Fruit fly (Drosophila melanogaster) whole organism, embryonic: ENCODE measurements around the gene CG10959.
A peak's percentile ranks its signal among the peaks of the same experiment; 100 is the strongest.

Experiments
- Aef1 ChIP-seq: fragments of 200-800 bp; sonication (Bioruptor generic); IDR thresholded peaks from 3 replicates; pipeline ENCODE4 v1.3.6; 2022; ENCODE audit warnings: missing biosample characterization, missing genetic modification characterization
- Bdp1 ChIP-seq: fragments of 200-800 bp; sonication (Bioruptor generic); optimal IDR thresholded peaks from 3 replicates; lab custom pipeline; 2016; ENCODE audit warnings: missing biosample characterization, missing genetic modification characterization
- Blimp-1 ChIP-seq: fragments of 200-800 bp; sonication (Bioruptor generic); optimal IDR thresholded peaks from 3 replicates; lab custom pipeline; 2018; ENCODE audit warnings: missing biosample characterization, missing genetic modification characterization, mild to moderate bottlenecking, moderate library complexity, missing genetic modification reagents
- CG10274 ChIP-seq: fragments of 200-800 bp; sonication (Bioruptor generic); optimal IDR thresholded peaks from 3 replicates; lab custom pipeline; 2017; ENCODE audit warnings: missing biosample characterization, mild to moderate bottlenecking, missing genetic modification characterization
- CG10543 ChIP-seq: fragments of 200-800 bp; sonication (Bioruptor generic); optimal IDR thresholded peaks from 3 replicates; lab custom pipeline; 2017; ENCODE audit warnings: missing biosample characterization, mild to moderate bottlenecking, missing genetic modification characterization, moderate library complexity
- CG10565 ChIP-seq: fragments of 200-800 bp; sonication (Bioruptor generic); optimal IDR thresholded peaks from 3 replicates; lab custom pipeline; 2016; ENCODE audit warnings: missing biosample characterization, mild to moderate bottlenecking, missing genetic modification characterization
- CG10979 ChIP-seq: fragments of 200-800 bp; sonication (Bioruptor generic); optimal IDR thresholded peaks from 2 replicates; lab custom pipeline; 2018; ENCODE audit warnings: missing biosample characterization, mild to moderate bottlenecking, missing genetic modification characterization, moderate library complexity
- CG11398 ChIP-seq: fragments of 200-800 bp; sonication (Bioruptor generic); optimal IDR thresholded peaks from 2 replicates; lab custom pipeline; 2016; ENCODE audit warnings: missing biosample characterization, missing genetic modification characterization
- CG11456 ChIP-seq: fragments of 200-800 bp; sonication (Bioruptor generic); IDR thresholded peaks from 3 replicates; pipeline ENCODE4 v1.3.6; 2022; ENCODE audit warnings: missing biosample characterization, missing genetic modification characterization
- CG11560 ChIP-seq: fragments of 200-800 bp; sonication (Bioruptor generic); IDR thresholded peaks from 3 replicates; pipeline ENCODE4 v1.3.6; 2022; ENCODE audit warnings: missing biosample characterization, missing genetic modification characterization
- CG13624 ChIP-seq: fragments of 200-800 bp; sonication (Bioruptor generic); optimal IDR thresholded peaks from 2 replicates; lab custom pipeline; 2016; ENCODE audit warnings: missing biosample characterization, missing genetic modification characterization
- CG15269 ChIP-seq: fragments of 200-800 bp; sonication (Bioruptor generic); optimal IDR thresholded peaks from 2 replicates; lab custom pipeline; 2018; ENCODE audit warnings: missing biosample characterization, mild to moderate bottlenecking, missing genetic modification characterization, moderate library complexity
- CG1603 ChIP-seq: fragments of 200-800 bp; sonication (Bioruptor generic); optimal IDR thresholded peaks from 2 replicates; lab custom pipeline; 2019; ENCODE audit warnings: missing biosample characterization, mild to moderate bottlenecking, missing genetic modification characterization, moderate library complexity
- CG17568 ChIP-seq: fragments of 200-800 bp; sonication (Bioruptor generic); optimal IDR thresholded peaks from 2 replicates; lab custom pipeline; 2018; ENCODE audit warnings: missing biosample characterization, mild to moderate bottlenecking, missing genetic modification characterization, moderate library complexity
- CG17802 ChIP-seq: fragments of 200-800 bp; sonication (Bioruptor generic); optimal IDR thresholded peaks from 2 replicates; lab custom pipeline; 2018; ENCODE audit warnings: missing biosample characterization, mild to moderate bottlenecking, missing genetic modification characterization, moderate library complexity
- CG2116 ChIP-seq: fragments of 200-800 bp; sonication (Bioruptor generic); optimal IDR thresholded peaks from 3 replicates; lab custom pipeline; 2018; ENCODE audit warnings: missing biosample characterization, mild to moderate bottlenecking, missing genetic modification characterization
- CG2678 ChIP-seq: fragments of 200-800 bp; sonication (Bioruptor generic); optimal IDR thresholded peaks from 3 replicates; lab custom pipeline; 2019; ENCODE audit warnings: missing biosample characterization, mild to moderate bottlenecking, missing genetic modification characterization, moderate library complexity
- CG31441 ChIP-seq: fragments of 200-800 bp; sonication (Bioruptor generic); IDR thresholded peaks from 2 replicates; pipeline ENCODE4 v1.3.6; 2022; ENCODE audit warnings: missing biosample characterization, missing genetic modification characterization
- CG4282 ChIP-seq: fragments of 200-800 bp; sonication (Bioruptor generic); optimal IDR thresholded peaks from 2 replicates; lab custom pipeline; 2016; ENCODE audit warnings: missing biosample characterization, missing genetic modification characterization
- CG4730 ChIP-seq: fragments of 200-800 bp; sonication (Bioruptor generic); IDR thresholded peaks from 2 replicates; pipeline ENCODE4 v1.3.6; 2022; ENCODE audit warnings: missing biosample characterization, missing genetic modification characterization
- CG6272 ChIP-seq: fragments of 200-800 bp; sonication (Bioruptor generic); IDR thresholded peaks from 2 replicates; pipeline ENCODE4 v1.3.6; 2022; ENCODE audit warnings: missing biosample characterization, missing genetic modification characterization
- CG8359 ChIP-seq: fragments of 200-800 bp; sonication (Bioruptor generic); optimal IDR thresholded peaks from 2 replicates; lab custom pipeline; 2017; ENCODE audit warnings: missing biosample characterization, mild to moderate bottlenecking, missing genetic modification characterization, borderline replicate concordance
- CG9932 ChIP-seq: fragments of 200-800 bp; sonication (Bioruptor generic); IDR thresholded peaks from 2 replicates; pipeline ENCODE4 v1.3.6; 2022; ENCODE audit warnings: missing biosample characterization, missing genetic modification characterization
- Fer1 ChIP-seq: fragments of 200-800 bp; sonication (Bioruptor generic); optimal IDR thresholded peaks from 2 replicates; lab custom pipeline; 2017; ENCODE audit warnings: missing biosample characterization, mild to moderate bottlenecking, missing genetic modification characterization
- Gsc ChIP-seq: fragments of 200-800 bp; sonication (Bioruptor generic); IDR thresholded peaks from 2 replicates; pipeline ENCODE4 v1.3.6; 2022; ENCODE audit warnings: missing biosample characterization, missing genetic modification characterization
- HLH54F ChIP-seq: fragments of 200-800 bp; sonication (Bioruptor generic); optimal IDR thresholded peaks from 3 replicates; lab custom pipeline; 2016; ENCODE audit warnings: missing biosample characterization, missing genetic modification characterization
- Hey ChIP-seq: fragments of 200-800 bp; sonication (Bioruptor generic); optimal IDR thresholded peaks from 3 replicates; lab custom pipeline; 2018; ENCODE audit warnings: missing biosample characterization, mild to moderate bottlenecking, missing genetic modification characterization
- Meics ChIP-seq: fragments of 200-800 bp; sonication (Bioruptor generic); optimal IDR thresholded peaks from 2 replicates; lab custom pipeline; 2017; ENCODE audit warnings: missing biosample characterization, mild to moderate bottlenecking, missing genetic modification characterization
- Mrtf ChIP-seq: fragments of 200-800 bp; sonication (Bioruptor generic); IDR thresholded peaks from 3 replicates; pipeline ENCODE4 v1.3.6; 2022; ENCODE audit warnings: missing biosample characterization, missing genetic modification characterization
- Pdp1 ChIP-seq, 2 experiments: fragments of 200-800 bp; sonication (Bioruptor generic); optimal IDR thresholded peaks; 3 replicates each; lab custom pipeline; 2016; ENCODE audit warnings: missing biosample characterization in 2 of 2, missing genetic modification characterization in 2 of 2, mild to moderate bottlenecking in 1 of 2, moderate library complexity in 1 of 2
- Rx ChIP-seq: fragments of 200-800 bp; sonication (Bioruptor generic); IDR thresholded peaks from 2 replicates; pipeline ENCODE4 v1.3.6; 2022; ENCODE audit warnings: missing biosample characterization, missing genetic modification characterization
- Scr ChIP-seq: fragments of 200-800 bp; sonication (Bioruptor generic); IDR thresholded peaks from 2 replicates; pipeline ENCODE4 v1.3.6; 2022; ENCODE audit warnings: missing biosample characterization, missing genetic modification characterization; ENCODE audit not compliant: partially characterized antibody
- Taf1 ChIP-seq: fragments of 200-800 bp; sonication (Bioruptor generic); IDR thresholded peaks from 2 replicates; pipeline ENCODE4 v1.3.6; 2022; ENCODE audit warnings: missing biosample characterization, missing genetic modification characterization
- caup ChIP-seq: fragments of 200-800 bp; sonication (Bioruptor generic); optimal IDR thresholded peaks from 3 replicates; lab custom pipeline; 2017; ENCODE audit warnings: missing biosample characterization, mild to moderate bottlenecking, missing genetic modification characterization, moderate library complexity; ENCODE audit not compliant: severe bottlenecking
- cg ChIP-seq: fragments of 200-800 bp; sonication (Bioruptor generic); optimal IDR thresholded peaks from 3 replicates; lab custom pipeline; 2019; ENCODE audit warnings: missing biosample characterization, mild to moderate bottlenecking, missing genetic modification characterization, moderate library complexity
- dysf ChIP-seq: fragments of 200-800 bp; sonication (Bioruptor generic); IDR thresholded peaks from 3 replicates; pipeline ENCODE4 v1.3.6; 2022; ENCODE audit warnings: missing biosample characterization, missing genetic modification characterization
- emc ChIP-seq: fragments of 200-800 bp; sonication (Bioruptor generic); optimal IDR thresholded peaks from 2 replicates; lab custom pipeline; 2016; ENCODE audit warnings: missing biosample characterization, missing genetic modification characterization
- ems ChIP-seq: fragments of 200-800 bp; sonication (Bioruptor generic); optimal IDR thresholded peaks from 3 replicates; lab custom pipeline; 2016; ENCODE audit warnings: missing biosample characterization, missing genetic modification characterization
- gfzf ChIP-seq: fragments of 200-800 bp; sonication (Bioruptor generic); optimal IDR thresholded peaks from 2 replicates; lab custom pipeline; 2016; ENCODE audit warnings: missing biosample characterization, mild to moderate bottlenecking, missing genetic modification characterization, moderate library complexity
- lbe ChIP-seq: fragments of 200-800 bp; sonication (Bioruptor generic); optimal IDR thresholded peaks from 2 replicates; lab custom pipeline; 2016; ENCODE audit warnings: missing biosample characterization, mild to moderate bottlenecking, missing genetic modification characterization
- luna ChIP-seq: fragments of 200-800 bp; sonication (Bioruptor generic); optimal IDR thresholded peaks from 2 replicates; lab custom pipeline; 2016; ENCODE audit warnings: missing biosample characterization, missing genetic modification characterization
- nmo ChIP-seq: fragments of 200-800 bp; sonication (Bioruptor generic); optimal IDR thresholded peaks from 2 replicates; lab custom pipeline; 2018; ENCODE audit warnings: missing biosample characterization, mild to moderate bottlenecking, missing genetic modification characterization, moderate library complexity
- ranshi ChIP-seq: fragments of 200-800 bp; sonication (Bioruptor generic); IDR thresholded peaks from 2 replicates; pipeline ENCODE4 v1.3.6; 2022; ENCODE audit warnings: missing biosample characterization, missing genetic modification characterization
- sim ChIP-seq: fragments of 200-800 bp; sonication (Bioruptor generic); IDR thresholded peaks from 2 replicates; pipeline ENCODE4 v1.3.6; 2022; ENCODE audit warnings: missing biosample characterization, missing genetic modification characterization
- sqz ChIP-seq: fragments of 200-800 bp; sonication (Bioruptor generic); optimal IDR thresholded peaks from 3 replicates; lab custom pipeline; 2018; ENCODE audit warnings: missing biosample characterization, mild to moderate bottlenecking, missing genetic modification characterization
- trh ChIP-seq: fragments of 200-800 bp; sonication (Bioruptor generic); optimal IDR thresholded peaks from 2 replicates; lab custom pipeline; 2016; ENCODE audit warnings: missing biosample characterization, missing genetic modification characterization
- unc-4 ChIP-seq: fragments of 200-800 bp; sonication (Bioruptor generic); IDR thresholded peaks from 2 replicates; pipeline ENCODE4 v1.3.6; 2022; ENCODE audit warnings: missing biosample characterization, missing genetic modification characterization; ENCODE audit not compliant: partially characterized antibody
- wdn ChIP-seq: fragments of 200-800 bp; sonication (Bioruptor generic); IDR thresholded peaks from 2 replicates; pipeline ENCODE4 v1.3.6; 2022; ENCODE audit warnings: missing biosample characterization, missing genetic modification characterization
- wor ChIP-seq: fragments of 200-800 bp; sonication (Bioruptor generic); IDR thresholded peaks from 2 replicates; pipeline ENCODE4 v1.3.6; 2022; ENCODE audit warnings: missing biosample characterization, missing genetic modification characterization
- yki ChIP-seq: fragments of >200 bp; optimal IDR thresholded peaks from 3 replicates; lab custom pipeline; 2018

Gene CG10959

DNA sequence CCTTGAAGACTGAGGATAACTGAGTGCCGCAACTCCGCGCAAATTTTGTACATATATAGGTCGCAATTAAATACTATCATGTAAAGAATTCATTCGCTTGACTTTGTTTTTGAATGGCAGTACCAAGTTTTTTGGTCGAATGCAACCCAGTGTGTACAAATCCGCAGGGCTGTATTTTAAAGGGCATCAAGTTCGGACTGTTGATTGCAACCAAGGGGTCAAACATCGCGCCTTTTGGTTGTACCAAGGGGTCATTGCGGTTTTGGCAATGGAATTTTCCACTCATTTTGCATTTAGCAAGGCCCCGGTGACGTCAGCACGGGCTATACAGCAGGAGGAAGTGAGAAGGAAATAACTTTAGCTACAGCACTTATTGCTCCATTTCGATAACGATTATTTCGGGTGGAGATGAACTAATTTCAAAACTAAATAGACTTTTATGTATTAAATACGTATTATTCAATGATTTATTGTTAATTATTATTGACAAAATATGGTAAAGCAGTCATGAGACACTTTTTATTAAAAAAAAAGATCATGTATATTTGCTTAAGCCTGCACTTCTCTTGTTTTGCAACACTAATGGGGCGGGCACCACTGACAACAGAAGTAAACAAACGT lies 16.8 kb upstream of the CG10959 start, which contains the start of gene CG10958 (continued):
- TF ChIP-seq CG15269 (tag; lab: Kevin White, UChicago) (peak; percentile 64), Pdp1 (GFP tag; optimal IDR thresholded peaks at IDR 0.05; lab: Kevin White, UChicago) (peak; percentile 40 to 42), Bdp1 (no peak), CG11456 (GFP tag; lab: Robert Waterston, UW) (peak; percentile 52; the same call in 1 of the 3 replicates), lbe (GFP tag; lab: Kevin White, UChicago) (peak; percentile 23), CG31441 (GFP tag; lab: Robert Waterston, UW) (peak; percentile 46), unc-4 (GFP tag; lab: Robert Waterston, UW) (no peak), CG6272 (GFP tag; lab: Robert Waterston, UW) (0 out of 2 replicates have a peak, but pooled peaks have one; percentile 51), Rx (0 out of 2 replicates have a peak, but pooled peaks have one; percentile 30), CG11560 (tag; lab: Robert Waterston, UW) (no peak), CG10565 (GFP tag; lab: Kevin White, UChicago) (no peak), Meics (GFP tag; lab: Kevin White, UChicago) (peak; percentile 62), ranshi (GFP tag; lab: Robert Waterston, UW) (no peak), nmo (GFP tag; lab: Kevin White, UChicago) (peak; percentile 49), CG11398 (GFP tag; lab: Kevin White, UChicago) (no peak), wdn (GFP tag; lab: Robert Waterston, UW) (0 out of 2 replicates have a peak, but pooled peaks have one; percentile 27), gfzf (no peak), CG2116 (peak; percentile 99), CG10274 (no peak), sim (GFP tag; lab: Robert Waterston, UW) (0 out of 2 replicates have a peak, but pooled peaks have one; percentile 10), CG1603 (peak; percentile 34), sqz (GFP tag; lab: Kevin White, UChicago) (no peak), Fer1 (GFP tag; lab: Kevin White, UChicago) (peak; percentile 68), CG17568 (no peak), ems (GFP tag; lab: Kevin White, UChicago) (peak; percentile 45), Mrtf (no peak), CG17802 (tag; lab: Kevin White, UChicago) (no peak), Scr (GFP tag; lab: Robert Waterston, UW) (peak; percentile 31; the same call in 1 of the 2 replicates), Hey (no peak), Gsc (GFP tag; lab: Robert Waterston, UW) (no peak), yki (lab: Kevin White, UChicago) (no peak), CG2678 (tag; lab: Kevin White, UChicago) (peak; percentile 62), caup (peak; percentile 56), CG8359 (no peak), Blimp-1 (GFP tag; lab: Kevin White, UChicago) (peak; percentile 57), CG4730 (no peak), dysf (GFP tag; lab: Robert Waterston, UW) (peak; percentile 37; the same call in 2 of the 3 replicates), CG9932 (GFP tag; lab: Robert Waterston, UW) (peak; percentile 69), Taf1 (no peak), Aef1 (GFP tag; lab: Robert Waterston, UW) (0 out of 3 replicates have a peak, but pooled peaks have one; percentile 33), CG10543 (GFP tag; lab: Kevin White, UChicago) (peak; percentile 60), wor (0 out of 2 replicates have a peak, but pooled peaks have one; percentile 28), luna (GFP tag; lab: Kevin White, UChicago) (no peak), CG4282 (GFP tag; lab: Kevin White, UChicago) (no peak), CG13624 (GFP tag; lab: Kevin White, UChicago) (no peak), cg (GFP tag; lab: Kevin White, UChicago) (no peak), emc (GFP tag; lab: Kevin White, UChicago) (no peak), trh (GFP tag; lab: Kevin White, UChicago) (no peak), HLH54F (GFP tag; lab: Kevin White, UChicago) (peak; percentile 34), CG10979 (tag; lab: Kevin White, UChicago) (peak; percentile 28)
